Worm (Caenorhabditis elegans): Measurements from ENCODE around the gene cdh-12.

cdh-12 gene

ce11 chrIII:1163203-1163602 is 11.4 kb downstream of the cdh-12 start (continued):
- no peak for TF ChIP-seq Y67H2A.10 (GFP tag; conservative IDR thresholded peaks at IDR 0.05)
- TF ChIP-seq attf-6 (GFP tag; IDR thresholded peaks at IDR 0.05), result no peak
- no peak for TF ChIP-seq F39B2.1 (GFP tag; IDR thresholded peaks at IDR 0.05)
- no peak for TF ChIP-seq hsf-1 (GFP tag; IDR thresholded peaks at IDR 0.05)
- no peak for TF ChIP-seq dpl-1 (GFP tag; optimal IDR thresholded peaks at IDR 0.05)
- TF ChIP-seq egl-44 (GFP tag; IDR thresholded peaks at IDR 0.05), result no peak
- peak; percentile 88 for TF ChIP-seq tbp1 (GFP tag; optimal IDR thresholded peaks at IDR 0.05)
- no peak for TF ChIP-seq ztf-28 (GFP tag; IDR thresholded peaks at IDR 0.05)
- TF ChIP-seq mes-4 (tag; optimal IDR thresholded peaks at IDR 0.05), result no peak
- TF ChIP-seq rec-8 (tag; optimal IDR thresholded peaks at IDR 0.05), result no peak
- no peak for TF ChIP-seq C17E4.6 (GFP tag; IDR thresholded peaks at IDR 0.05)

DNA sequence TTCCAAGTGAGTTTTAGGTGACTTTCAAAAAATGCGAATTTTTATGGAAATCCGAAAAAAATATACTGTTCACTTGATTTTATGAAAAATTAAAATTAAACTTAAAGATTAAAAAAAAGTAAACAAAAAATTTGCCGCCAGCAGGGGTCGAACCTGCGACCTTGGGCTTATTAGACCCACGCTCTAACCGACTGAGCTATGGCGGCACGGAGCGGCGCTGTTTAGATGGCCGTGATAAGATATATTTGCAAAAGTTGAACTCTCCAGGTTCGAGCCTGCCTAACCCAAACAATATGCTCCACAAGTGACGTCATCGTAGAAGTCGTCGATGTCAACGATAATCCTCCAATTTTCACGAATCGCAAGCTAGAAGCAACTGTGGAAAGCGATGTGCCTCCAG is 12.8 kb downstream of the cdh-12 start:
- TF ChIP-seq F57C9.4 (tag; optimal IDR thresholded peaks at IDR 0.05), result no peak
- TF ChIP-seq hmg-20 (GFP tag; IDR thresholded peaks at IDR 0.05), result no peak
- 0 out of 2 replicates have a peak, but pooled peaks have one; percentile 23 for TF ChIP-seq dox-1 (GFP tag; IDR thresholded peaks at IDR 0.05)
- TF ChIP-seq let-526 (GFP tag; IDR thresholded peaks at IDR 0.05), result no peak
- TF ChIP-seq nfyb-1 (GFP tag; IDR thresholded peaks at IDR 0.05), result no peak
- no peak for TF ChIP-seq repo-1 (tag; optimal IDR thresholded peaks at IDR 0.05)
- no peak for TF ChIP-seq F39B2.1 (GFP tag; IDR thresholded peaks at IDR 0.05)
- TF ChIP-seq Y95B8A.8 (GFP tag; IDR thresholded peaks at IDR 0.05), result no peak
- TF ChIP-seq nhr-90 (tag; optimal IDR thresholded peaks at IDR 0.05), result no peak
- no peak for TF ChIP-seq dpff-1 (tag; optimal IDR thresholded peaks at IDR 0.05)
- no peak for TF ChIP-seq somi-1 (GFP tag; optimal IDR thresholded peaks at IDR 0.05)
- TF ChIP-seq T26A5.8 (tag; optimal IDR thresholded peaks at IDR 0.05), result no peak
- no peak for TF ChIP-seq ceh-40 (GFP tag; IDR thresholded peaks at IDR 0.05)
- TF ChIP-seq atf-7 (tag; optimal IDR thresholded peaks at IDR 0.05), result peak; percentile 13
- TF ChIP-seq sea-2 (GFP tag; IDR thresholded peaks at IDR 0.05), result no peak
- no peak for TF ChIP-seq hsf-1 (GFP tag; IDR thresholded peaks at IDR 0.05)
- peak; percentile 69 for TF ChIP-seq B0261.1 (tag; optimal IDR thresholded peaks at IDR 0.05)
- TF ChIP-seq rec-8 (tag; optimal IDR thresholded peaks at IDR 0.05), result no peak
- TF ChIP-seq attf-3 (GFP tag; conservative IDR thresholded peaks at IDR 0.05), result no peak
- peak; percentile 51 for TF ChIP-seq die-1 (tag; optimal IDR thresholded peaks at IDR 0.05)
- no peak for TF ChIP-seq B0019.2 (GFP tag; conservative IDR thresholded peaks at IDR 0.05)
- TF ChIP-seq lin-54 (GFP tag; optimal IDR thresholded peaks at IDR 0.05), result no peak
- no peak for TF ChIP-seq rcor-1 (GFP tag; IDR thresholded peaks at IDR 0.05)
- 0 out of 2 replicates have a peak, but pooled peaks have one; percentile 50 for TF ChIP-seq lin-26 (GFP tag; IDR thresholded peaks at IDR 0.05)
- no peak for TF ChIP-seq hlh-12 (tag; optimal IDR thresholded peaks at IDR 0.05)
- peak; percentile 89 for TF ChIP-seq tbp1 (GFP tag; optimal IDR thresholded peaks at IDR 0.05)
- no peak for TF ChIP-seq ekl-4 (GFP tag; IDR thresholded peaks at IDR 0.05)
- TF ChIP-seq mcd-1 (GFP tag; IDR thresholded peaks at IDR 0.05), result 0 out of 2 replicates have a peak, but pooled peaks have one; percentile 29
- TF ChIP-seq ztf-3 (GFP tag; optimal IDR thresholded peaks at IDR 0.05), result no peak
- TF ChIP-seq ceh-100 (GFP tag; IDR thresholded peaks at IDR 0.05), result 0 out of 2 replicates have a peak, but pooled peaks have one; percentile 16
- no peak for TF ChIP-seq akir-1 (GFP tag; optimal IDR thresholded peaks at IDR 0.05)
- no peak for TF ChIP-seq attf-5 (GFP tag; optimal IDR thresholded peaks at IDR 0.05)
- TF ChIP-seq nhr-27 (tag; optimal IDR thresholded peaks at IDR 0.05), result no peak
- peak; percentile 48 for TF ChIP-seq ztf-18 (tag; optimal IDR thresholded peaks at IDR 0.05)
- no peak for TF ChIP-seq lsy-27 (tag; optimal IDR thresholded peaks at IDR 0.05; ENCODE audit: borderline replicate concordance, insufficient read depth)
- peak; percentile 56 for TF ChIP-seq D2030.7 (GFP tag; IDR thresholded peaks at IDR 0.05)
- no peak for TF ChIP-seq attf-6 (GFP tag; IDR thresholded peaks at IDR 0.05)
- TF ChIP-seq sptf-2 (GFP tag; optimal IDR thresholded peaks at IDR 0.05), result no peak
- TF ChIP-seq snpc-3.4 (tag; optimal IDR thresholded peaks at IDR 0.05), result peak; percentile 20
- no peak for TF ChIP-seq Y67H2A.10 (GFP tag; conservative IDR thresholded peaks at IDR 0.05)
- TF ChIP-seq fkh-3 (tag; optimal IDR thresholded peaks at IDR 0.05), result no peak
- no peak for TF ChIP-seq lin-40 (tag; optimal IDR thresholded peaks at IDR 0.05)
